Fruit fly (Drosophila melanogaster) whole organism, embryonic: ENCODE data around the gene CG31064.
A peak's percentile ranks its signal among the peaks of the same experiment; 100 is the strongest.

Experiments used
- CG10274 ChIP-seq: fragments of 200-800 bp; sonication (Bioruptor generic); optimal IDR thresholded peaks from 3 replicates; lab custom pipeline; 2017; ENCODE audit warnings: missing biosample characterization, mild to moderate bottlenecking, missing genetic modification characterization
- CG10565 ChIP-seq: fragments of 200-800 bp; sonication (Bioruptor generic); optimal IDR thresholded peaks from 3 replicates; lab custom pipeline; 2016; ENCODE audit warnings: missing biosample characterization, mild to moderate bottlenecking, missing genetic modification characterization
- CG11247 ChIP-seq: fragments of 200-800 bp; sonication (Bioruptor generic); IDR thresholded peaks from 2 replicates; pipeline ENCODE4 v1.3.6; 2022; ENCODE audit warnings: missing biosample characterization, missing genetic modification characterization
- CG12155 ChIP-seq: fragments of 200-800 bp; sonication (Bioruptor generic); optimal IDR thresholded peaks from 3 replicates; lab custom pipeline; 2016; ENCODE audit warnings: missing biosample characterization, missing genetic modification characterization
- CG12236 ChIP-seq: fragments of 200-800 bp; sonication (Bioruptor generic); optimal IDR thresholded peaks from 2 replicates; lab custom pipeline; 2016; ENCODE audit warnings: missing biosample characterization, missing genetic modification characterization
- CG12391 ChIP-seq: fragments of 200-800 bp; sonication (Bioruptor generic); optimal IDR thresholded peaks from 3 replicates; lab custom pipeline; 2018; ENCODE audit warnings: missing biosample characterization, mild to moderate bottlenecking, missing genetic modification characterization, moderate library complexity
- CG12942 ChIP-seq: fragments of 200-800 bp; sonication (Bioruptor generic); optimal IDR thresholded peaks from 3 replicates; lab custom pipeline; 2016; ENCODE audit warnings: missing biosample characterization, missing genetic modification characterization
- CG13287 ChIP-seq: fragments of 200-800 bp; sonication (Bioruptor generic); IDR thresholded peaks from 2 replicates; pipeline ENCODE4 v1.3.6; 2022; ENCODE audit warnings: missing biosample characterization, missing genetic modification characterization; ENCODE audit not compliant: partially characterized antibody
- CG15514 ChIP-seq: fragments of 200-800 bp; sonication (Bioruptor generic); optimal IDR thresholded peaks from 3 replicates; lab custom pipeline; 2017; ENCODE audit warnings: missing biosample characterization, missing genetic modification characterization, mild to moderate bottlenecking, moderate library complexity, missing genetic modification reagents
- CG1647 ChIP-seq: fragments of 200-800 bp; sonication (Bioruptor generic); optimal IDR thresholded peaks from 3 replicates; lab custom pipeline; 2016; ENCODE audit warnings: missing biosample characterization, missing genetic modification characterization
- CG17361 ChIP-seq: fragments of 200-800 bp; sonication (Bioruptor generic); IDR thresholded peaks from 3 replicates; pipeline ENCODE4 v1.3.6; 2022; ENCODE audit warnings: missing biosample characterization, missing genetic modification characterization
- CG2120 ChIP-seq: fragments of 200-800 bp; sonication (Bioruptor generic); optimal IDR thresholded peaks from 3 replicates; lab custom pipeline; 2016; ENCODE audit warnings: missing biosample characterization, missing genetic modification characterization
- CG30020 ChIP-seq: fragments of 200-800 bp; optimal IDR thresholded peaks from 2 replicates; lab custom pipeline; 2019; ENCODE audit warnings: missing biosample characterization, mild to moderate bottlenecking, missing genetic modification characterization, moderate library complexity
- CG30431 ChIP-seq: fragments of 200-800 bp; sonication (Bioruptor generic); optimal IDR thresholded peaks from 2 replicates; lab custom pipeline; 2017; ENCODE audit warnings: missing biosample characterization, missing genetic modification characterization
- CG31441 ChIP-seq: fragments of 200-800 bp; sonication (Bioruptor generic); IDR thresholded peaks from 2 replicates; pipeline ENCODE4 v1.3.6; 2022; ENCODE audit warnings: missing biosample characterization, missing genetic modification characterization
- CG3281 ChIP-seq: fragments of 200-800 bp; sonication (Bioruptor generic); optimal IDR thresholded peaks from 3 replicates; lab custom pipeline; 2017; ENCODE audit warnings: missing biosample characterization, mild to moderate bottlenecking, missing genetic modification characterization
- CG33213 ChIP-seq: fragments of 200-800 bp; sonication (Bioruptor generic); optimal IDR thresholded peaks from 3 replicates; lab custom pipeline; 2016; ENCODE audit warnings: missing biosample characterization, missing genetic modification characterization
- CG4404 ChIP-seq: fragments of 200-800 bp; sonication (Bioruptor generic); IDR thresholded peaks from 2 replicates; pipeline ENCODE4 v1.3.6; 2022; ENCODE audit warnings: missing biosample characterization, missing genetic modification characterization
- CG4730 ChIP-seq: fragments of 200-800 bp; sonication (Bioruptor generic); IDR thresholded peaks from 2 replicates; pipeline ENCODE4 v1.3.6; 2022; ENCODE audit warnings: missing biosample characterization, missing genetic modification characterization
- CG5180 ChIP-seq: fragments of 200-800 bp; sonication (Bioruptor generic); optimal IDR thresholded peaks from 3 replicates; lab custom pipeline; 2017; ENCODE audit warnings: missing biosample characterization, missing genetic modification characterization, mild to moderate bottlenecking, moderate library complexity, missing genetic modification reagents
- CG6254 ChIP-seq: fragments of 200-800 bp; sonication (Bioruptor generic); optimal IDR thresholded peaks from 3 replicates; lab custom pipeline; 2017; ENCODE audit warnings: mild to moderate bottlenecking, missing biosample characterization, missing genetic modification reagents, missing genetic modification characterization
- CG6683 ChIP-seq: fragments of 200-800 bp; sonication (Bioruptor generic); optimal IDR thresholded peaks from 2 replicates; lab custom pipeline; 2017; ENCODE audit warnings: missing biosample characterization, mild to moderate bottlenecking, missing genetic modification characterization, missing genetic modification reagents
- CG7271 ChIP-seq: fragments of 200-800 bp; sonication (Bioruptor generic); optimal IDR thresholded peaks from 2 replicates; lab custom pipeline; 2018; ENCODE audit warnings: missing biosample characterization, mild to moderate bottlenecking, missing genetic modification characterization, moderate library complexity
- CG7987 ChIP-seq: fragments of 200-800 bp; sonication (Bioruptor generic); optimal IDR thresholded peaks from 2 replicates; lab custom pipeline; 2018; ENCODE audit warnings: missing biosample characterization, mild to moderate bottlenecking, missing genetic modification characterization, moderate library complexity
- CG8089 ChIP-seq: fragments of 200-800 bp; sonication (Bioruptor generic); optimal IDR thresholded peaks from 3 replicates; lab custom pipeline; 2016; ENCODE audit warnings: missing biosample characterization, missing genetic modification characterization
- CG9932 ChIP-seq: fragments of 200-800 bp; sonication (Bioruptor generic); IDR thresholded peaks from 2 replicates; pipeline ENCODE4 v1.3.6; 2022; ENCODE audit warnings: missing biosample characterization, missing genetic modification characterization
- CHES-1-like ChIP-seq: fragments of 200-800 bp; sonication (Bioruptor generic); optimal IDR thresholded peaks from 2 replicates; lab custom pipeline; 2016; ENCODE audit warnings: missing biosample characterization, missing genetic modification characterization
- Dfd ChIP-seq, 2 experiments: fragments of >200 bp; optimal IDR thresholded peaks; 2 replicates each; lab custom pipeline; 2017; ENCODE audit warnings: missing biosample characterization in 2 of 2, missing genetic modification characterization in 2 of 2
- E2f1 ChIP-seq: fragments of 200-800 bp; sonication (Bioruptor generic); IDR thresholded peaks from 2 replicates; pipeline ENCODE4 v1.3.6; 2022; ENCODE audit warnings: missing biosample characterization, missing genetic modification characterization
- Fer3 ChIP-seq: fragments of 200-800 bp; sonication (Bioruptor generic); optimal IDR thresholded peaks from 2 replicates; lab custom pipeline; 2018; ENCODE audit warnings: missing biosample characterization, mild to moderate bottlenecking, missing genetic modification characterization, moderate library complexity
- MESR4 ChIP-seq: fragments of 200-800 bp; sonication (Bioruptor generic); optimal IDR thresholded peaks from 2 replicates; lab custom pipeline; 2018; ENCODE audit warnings: missing biosample characterization, mild to moderate bottlenecking, missing genetic modification characterization, moderate library complexity
- Med ChIP-seq: fragments of 200-800 bp; sonication (Bioruptor generic); peaks from one replicate; lab custom pipeline; 2016; ENCODE audit warnings: missing biosample characterization, missing genetic modification characterization, mild to moderate bottlenecking, inconsistent platforms, moderate library complexity
- NK7.1 ChIP-seq: fragments of 200-800 bp; sonication (Bioruptor generic); optimal IDR thresholded peaks from 3 replicates; lab custom pipeline; 2016; ENCODE audit warnings: missing biosample characterization, missing genetic modification characterization
- Nf-YB ChIP-seq: fragments of 200-800 bp; sonication (Bioruptor generic); optimal IDR thresholded peaks from 3 replicates; lab custom pipeline; 2019; ENCODE audit warnings: missing biosample characterization, mild to moderate bottlenecking, missing genetic modification characterization, moderate library complexity
- Ravus ChIP-seq: fragments of 200-800 bp; sonication (Bioruptor generic); IDR thresholded peaks from 2 replicates; pipeline ENCODE4 v1.3.6; 2022; ENCODE audit warnings: missing biosample characterization, missing genetic modification characterization
- Taf1 ChIP-seq: fragments of 200-800 bp; sonication (Bioruptor generic); IDR thresholded peaks from 2 replicates; pipeline ENCODE4 v1.3.6; 2022; ENCODE audit warnings: missing biosample characterization, missing genetic modification characterization
- aop ChIP-seq: fragments of 200-800 bp; sonication (Bioruptor generic); IDR thresholded peaks from 2 replicates; pipeline ENCODE4 v1.3.6; 2022; ENCODE audit warnings: missing biosample characterization, missing genetic modification characterization
- cad ChIP-seq: fragments of >200 bp; optimal IDR thresholded peaks from 2 replicates; lab custom pipeline; 2017; ENCODE audit warnings: missing biosample characterization, missing genetic modification characterization
- chif ChIP-seq, 2 experiments: fragments of 200-800 bp; sonication (Bioruptor generic); optimal IDR thresholded peaks; 3 replicates each; lab custom pipeline; 2016; ENCODE audit warnings: missing biosample characterization in 2 of 2, missing genetic modification characterization in 2 of 2
- ham ChIP-seq: fragments of 200-800 bp; sonication (Bioruptor generic); IDR thresholded peaks from 2 replicates; pipeline ENCODE4 v1.3.6; 2022; ENCODE audit warnings: missing biosample characterization, missing genetic modification characterization
- luna ChIP-seq: fragments of 200-800 bp; sonication (Bioruptor generic); optimal IDR thresholded peaks from 2 replicates; lab custom pipeline; 2016; ENCODE audit warnings: missing biosample characterization, missing genetic modification characterization
- run ChIP-seq: fragments of 200-800 bp; sonication (Bioruptor generic); optimal IDR thresholded peaks from 3 replicates; lab custom pipeline; 2018; ENCODE audit warnings: missing biosample characterization, mild to moderate bottlenecking, missing genetic modification characterization
- scrt ChIP-seq: fragments of 200-800 bp; sonication (Bioruptor generic); optimal IDR thresholded peaks from 2 replicates; lab custom pipeline; 2018; ENCODE audit warnings: missing biosample characterization, mild to moderate bottlenecking, missing genetic modification characterization, moderate library complexity
- sens-2 ChIP-seq: fragments of 200-800 bp; sonication (Bioruptor generic); IDR thresholded peaks from 2 replicates; pipeline ENCODE4 v1.3.6; 2022; ENCODE audit warnings: missing biosample characterization, missing genetic modification characterization
- ssp ChIP-seq: fragments of 200-800 bp; sonication (Bioruptor generic); IDR thresholded peaks from 2 replicates; pipeline ENCODE4 v1.3.6; 2022; ENCODE audit warnings: missing biosample characterization, missing genetic modification characterization
- tgo ChIP-seq: fragments of 200-800 bp; sonication (Bioruptor generic); IDR thresholded peaks from 3 replicates; pipeline ENCODE4 v1.3.6; 2022; ENCODE audit warnings: missing biosample characterization, missing genetic modification characterization
- usp ChIP-seq: fragments of >200 bp; optimal IDR thresholded peaks from 2 replicates; lab custom pipeline; 2017; ENCODE audit warnings: missing biosample characterization, missing genetic modification characterization
- vfl ChIP-seq: fragments of 200-800 bp; sonication (Bioruptor generic); optimal IDR thresholded peaks from 2 replicates; lab custom pipeline; 2016; ENCODE audit warnings: missing biosample characterization, missing genetic modification characterization
- wor ChIP-seq: fragments of 200-800 bp; sonication (Bioruptor generic); IDR thresholded peaks from 2 replicates; pipeline ENCODE4 v1.3.6; 2022; ENCODE audit warnings: missing biosample characterization, missing genetic modification characterization
- zfh1 ChIP-seq: fragments of 200-800 bp; sonication (Bioruptor generic); IDR thresholded peaks from 3 replicates; pipeline ENCODE4 v1.3.6; 2022; ENCODE audit warnings: missing biosample characterization, missing genetic modification characterization

The CG31064 gene

dm6 chr3R:27263434-27264215 is 24.7 kb upstream of the CG31064 start, which contains the start of gene woc (continued):
- peak; percentile 3 for TF ChIP-seq CG7987 (GFP tag; lab: Kevin White, UChicago)
- peak; percentile 51; the same call in 2 of the 3 replicates for TF ChIP-seq zfh1 (GFP tag; lab: Robert Waterston, UW)
- TF ChIP-seq E2f1 (GFP tag; lab: Robert Waterston, UW): peak; percentile 94
- TF ChIP-seq wor (GFP tag; lab: Robert Waterston, UW): no peak
- TF ChIP-seq CG10274 (GFP tag; lab: Kevin White, UChicago): no peak
- TF ChIP-seq luna: no peak
- TF ChIP-seq CG15514: no peak
- no peak for TF ChIP-seq CG8089 (GFP tag; lab: Kevin White, UChicago)
- TF ChIP-seq CG12236 (GFP tag; lab: Kevin White, UChicago): peak; percentile 1
- TF ChIP-seq CG2120 (GFP tag; lab: Kevin White, UChicago): peak; percentile 78
- TF ChIP-seq CG9932: peak; percentile 69
- TF ChIP-seq CG4730: peak; percentile 29; the same call in 1 of the 2 replicates
- no peak for TF ChIP-seq sens-2 (GFP tag; lab: Robert Waterston, UW)
- TF ChIP-seq CG5180: no peak
- TF ChIP-seq chif (GFP tag; optimal IDR thresholded peaks at IDR 0.05; lab: Kevin White, UChicago): peak in 1 of 2 experiments; percentile 45
- TF ChIP-seq Nf-YB: no peak
- peak; percentile 87 for TF ChIP-seq CG13287
- no peak for TF ChIP-seq CG6254
- peak; percentile 46 for TF ChIP-seq CG30431 (GFP tag; lab: Kevin White, UChicago)
- peak; percentile 4; the same call in 1 of the 2 replicates for TF ChIP-seq Ravus (GFP tag; lab: Robert Waterston, UW)
- no peak for TF ChIP-seq CG12155 (GFP tag; lab: Kevin White, UChicago)
- no peak for TF ChIP-seq run (tag; lab: Kevin White, UChicago)
- TF ChIP-seq CG12942 (GFP tag; lab: Kevin White, UChicago): no peak
- TF ChIP-seq aop (GFP tag; lab: Robert Waterston, UW): no peak
- TF ChIP-seq CG30020 (tag; lab: Kevin White, UChicago): no peak
- no peak for TF ChIP-seq ham (GFP tag; lab: Robert Waterston, UW)
- no peak for TF ChIP-seq CG31441 (GFP tag; lab: Robert Waterston, UW)
- TF ChIP-seq tgo (GFP tag; lab: Robert Waterston, UW): peak; percentile 53
- peak; percentile 8 for TF ChIP-seq scrt (GFP tag; lab: Kevin White, UChicago)
- peak; percentile 18; the same call in 1 of the 2 replicates for TF ChIP-seq Taf1
- peak; percentile 39 for TF ChIP-seq CG12391 (tag; lab: Kevin White, UChicago)
- no peak for TF ChIP-seq Dfd (GFP tag; optimal IDR thresholded peaks at IDR 0.05; lab: Kevin White, UChicago)
- TF ChIP-seq CG3281 (GFP tag; lab: Kevin White, UChicago): peak; percentile 46
- TF ChIP-seq CG17361 (GFP tag; lab: Robert Waterston, UW): no peak; the same call in 1 of the 3 replicates
- TF ChIP-seq vfl (GFP tag; lab: Kevin White, UChicago): peak; percentile 52
- peak; percentile 37; the same call in 1 of the 2 replicates for TF ChIP-seq CG4404 (GFP tag; lab: Robert Waterston, UW)
- no peak for TF ChIP-seq CG10565
- peak; percentile 43; the same call in 1 of the 2 replicates for TF ChIP-seq ssp (GFP tag; lab: Robert Waterston, UW)
- no peak for TF ChIP-seq usp (GFP tag; lab: Kevin White, UChicago)
- TF ChIP-seq cad: no peak
- no peak for TF ChIP-seq Fer3 (tag; lab: Kevin White, UChicago)
- TF ChIP-seq CG7271 (tag; lab: Kevin White, UChicago): no peak
- peak; percentile 93 for TF ChIP-seq Med (GFP tag; lab: Kevin White, UChicago)
- TF ChIP-seq CHES-1-like (GFP tag; lab: Kevin White, UChicago): peak; percentile 76
- TF ChIP-seq MESR4 (GFP tag; lab: Kevin White, UChicago): peak; percentile 55
- TF ChIP-seq NK7.1 (GFP tag; lab: Kevin White, UChicago): peak; percentile 37
- TF ChIP-seq CG11247 (GFP tag; lab: Robert Waterston, UW): 0 out of 2 replicates have a peak, but pooled peaks have one; percentile 9
- peak; percentile 10 for TF ChIP-seq CG33213
- TF ChIP-seq CG6683 (GFP tag; lab: Kevin White, UChicago): no peak
- no peak for TF ChIP-seq CG1647 (GFP tag; lab: Kevin White, UChicago)
